Fruit fly (Drosophila melanogaster): ENCODE results near the gene CG46412.

DNA sequence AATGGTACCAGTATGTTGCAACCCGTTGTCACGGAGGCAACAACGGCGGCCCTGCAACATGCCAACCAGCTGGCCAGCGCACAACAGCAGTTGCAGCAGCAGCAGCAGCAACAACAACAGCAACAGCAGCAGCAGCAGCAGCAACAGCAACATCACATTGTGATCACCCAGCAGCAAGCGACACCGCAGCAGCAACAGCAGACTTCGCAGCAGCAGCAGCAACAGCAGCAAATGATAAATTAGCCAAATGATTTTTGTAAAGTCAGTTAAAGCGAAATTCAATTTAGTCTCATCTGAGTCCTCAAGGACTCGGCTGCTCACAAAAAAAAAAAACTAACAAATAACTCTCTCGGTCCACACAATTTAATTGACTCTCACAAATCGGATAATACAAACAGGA, 40.4 kb upstream of the CG46412 start:
- TF ChIP-seq h (optimal IDR thresholded peaks at IDR 0.05) (no peak), insv (optimal IDR thresholded peaks at IDR 0.05) (no peak), Myc (optimal IDR thresholded peaks at IDR 0.05) (no peak), ttk (optimal IDR thresholded peaks at IDR 0.05) (no peak)

All from Kc167 (cell line).